Worm (Caenorhabditis elegans) whole organism, L2 larva: ENCODE measurements around the gene cest-35.2.

Experiments used
- C34F6.9 ChIP-seq: fragments of 150-350 bp; optimal IDR thresholded peaks from 2 replicates; lab custom pipeline; 2014; ENCODE audit warnings: missing biosample characterization, missing genetic modification characterization
- R02D3.7 ChIP-seq: fragments of 150-350 bp; optimal IDR thresholded peaks from 2 replicates; lab custom pipeline; 2014; ENCODE audit warnings: missing biosample characterization, missing genetic modification characterization
- ZK546.5 ChIP-seq: sonication (generic microtip); optimal IDR thresholded peaks from 2 replicates; lab custom pipeline; 2017; ENCODE audit warnings: missing biosample characterization, missing genetic modification characterization
- ama-1 ChIP-seq: fragments of 150-350 bp; optimal IDR thresholded peaks from 2 replicates; lab custom pipeline; 2018; ENCODE audit warnings: inconsistent platforms
- ceh-16 ChIP-seq: fragments of 150-350 bp; optimal IDR thresholded peaks from 2 replicates; lab custom pipeline; 2014; ENCODE audit warnings: missing biosample characterization, missing genetic modification characterization
- ceh-82 ChIP-seq: fragments of 150-350 bp; optimal IDR thresholded peaks from 2 replicates; lab custom pipeline; 2014; ENCODE audit warnings: missing biosample characterization, missing genetic modification characterization
- crh-2 ChIP-seq: sonication (generic microtip); optimal IDR thresholded peaks from 2 replicates; lab custom pipeline; 2017; ENCODE audit warnings: missing biosample characterization, missing genetic modification characterization
- dmd-4 ChIP-seq: sonication (generic microtip); optimal IDR thresholded peaks from 2 replicates; lab custom pipeline; 2017; ENCODE audit warnings: missing biosample characterization, missing genetic modification characterization
- elt-1 ChIP-seq: fragments of 150-350 bp; optimal IDR thresholded peaks from 2 replicates; lab custom pipeline; 2014; ENCODE audit warnings: missing biosample characterization, missing genetic modification characterization
- elt-3 ChIP-seq: sonication (generic microtip); optimal IDR thresholded peaks from 2 replicates; lab custom pipeline; 2017; ENCODE audit warnings: missing biosample characterization, missing genetic modification characterization
- fos-1 ChIP-seq: fragments of 150-350 bp; optimal IDR thresholded peaks from 2 replicates; lab custom pipeline; 2014; ENCODE audit warnings: missing biosample characterization, missing genetic modification characterization
- gmeb-1 ChIP-seq: fragments of 150-350 bp; optimal IDR thresholded peaks from 2 replicates; lab custom pipeline; 2014; ENCODE audit warnings: missing biosample characterization, missing genetic modification characterization
- lin-11 ChIP-seq: fragments of 150-350 bp; sonication (generic microtip); optimal IDR thresholded peaks from 2 replicates; lab custom pipeline; 2014; ENCODE audit warnings: missing biosample characterization, missing genetic modification characterization, inconsistent platforms, mixed read lengths
- lin-13 ChIP-seq: fragments of 150-350 bp; optimal IDR thresholded peaks from 2 replicates; lab custom pipeline; 2014; ENCODE audit warnings: missing biosample characterization, missing genetic modification reagents, missing genetic modification characterization
- lin-39 ChIP-seq: fragments of 150-350 bp; optimal IDR thresholded peaks from 2 replicates; lab custom pipeline; 2014; ENCODE audit warnings: missing biosample characterization, missing genetic modification reagents, missing genetic modification characterization
- lsy-2 ChIP-seq, 2 experiments: fragments of 150-350 bp in 1 of 2; sonication (generic microtip) in 1 of 2; optimal IDR thresholded peaks; 2 replicates each; lab custom pipeline; 2014 to 2017; ENCODE audit warnings: missing biosample characterization in 2 of 2, missing genetic modification characterization in 2 of 2
- mab-5 ChIP-seq: fragments of 150-350 bp; optimal IDR thresholded peaks from 2 replicates; lab custom pipeline; 2014; ENCODE audit warnings: missing biosample characterization, missing genetic modification characterization
- mdl-1 ChIP-seq, 2 experiments: fragments of 150-350 bp in 1 of 2; sonication (generic microtip) in 1 of 2; optimal IDR thresholded peaks; 2 replicates each; lab custom pipeline; 2017; ENCODE audit warnings: missing biosample characterization in 2 of 2, missing genetic modification characterization in 2 of 2
- nhr-11 ChIP-seq: fragments of 150-350 bp; optimal IDR thresholded peaks from 2 replicates; lab custom pipeline; 2014; ENCODE audit warnings: missing biosample characterization, missing genetic modification characterization
- nhr-129 ChIP-seq: fragments of 150-350 bp; optimal IDR thresholded peaks from 2 replicates; lab custom pipeline; 2014; ENCODE audit warnings: missing biosample characterization, missing genetic modification characterization
- nhr-21 ChIP-seq: fragments of 150-350 bp; optimal IDR thresholded peaks from 2 replicates; lab custom pipeline; 2014; ENCODE audit warnings: missing biosample characterization, missing genetic modification characterization
- nhr-23 ChIP-seq: fragments of 150-350 bp; optimal IDR thresholded peaks from 2 replicates; lab custom pipeline; 2014; ENCODE audit warnings: missing biosample characterization, missing genetic modification reagents, missing genetic modification characterization
- nhr-237 ChIP-seq: fragments of 150-350 bp; optimal IDR thresholded peaks from 2 replicates; lab custom pipeline; 2014; ENCODE audit warnings: missing biosample characterization, missing genetic modification characterization
- nhr-25 ChIP-seq: fragments of 150-350 bp; sonication (generic microtip); optimal IDR thresholded peaks from 3 replicates; lab custom pipeline; 2014; ENCODE audit warnings: missing biosample characterization, missing genetic modification characterization
- nhr-6 ChIP-seq: fragments of 150-350 bp; optimal IDR thresholded peaks from 2 replicates; lab custom pipeline; 2014; ENCODE audit warnings: missing biosample characterization, missing genetic modification characterization
- nhr-77 ChIP-seq: fragments of 150-350 bp; optimal IDR thresholded peaks from 2 replicates; lab custom pipeline; 2014; ENCODE audit warnings: missing biosample characterization, missing genetic modification characterization
- peb-1 ChIP-seq: fragments of 150-350 bp; optimal IDR thresholded peaks from 2 replicates; lab custom pipeline; 2014; ENCODE audit warnings: missing biosample characterization, missing genetic modification characterization
- sem-4 ChIP-seq: fragments of 150-350 bp; optimal IDR thresholded peaks from 2 replicates; lab custom pipeline; 2014; ENCODE audit warnings: missing biosample characterization, missing genetic modification reagents, missing genetic modification characterization
- skn-1 ChIP-seq: sonication (generic microtip); optimal IDR thresholded peaks from 2 replicates; lab custom pipeline; 2017; ENCODE audit warnings: missing biosample characterization, missing genetic modification characterization
- sma-3 ChIP-seq: sonication (generic microtip); optimal IDR thresholded peaks from 2 replicates; lab custom pipeline; 2016; ENCODE audit warnings: missing genetic modification reagents, missing genetic modification characterization, missing compliant biosample characterization
- sma-9 ChIP-seq, 2 experiments: fragments of 150-350 bp in 1 of 2; sonication (generic microtip) in 1 of 2; optimal IDR thresholded peaks; 2 replicates each; lab custom pipeline; 2014 to 2016; ENCODE audit warnings: missing genetic modification characterization in 2 of 2, mild to moderate bottlenecking in 1 of 2, missing biosample characterization in 1 of 2, missing compliant biosample characterization in 1 of 2, missing genetic modification reagents in 1 of 2, moderate library complexity in 1 of 2
- snpc-4 ChIP-seq: fragments of 150-350 bp; optimal IDR thresholded peaks from 2 replicates; lab custom pipeline; 2014; ENCODE audit warnings: missing biosample characterization, missing genetic modification characterization
- unc-39 ChIP-seq: fragments of 150-350 bp; optimal IDR thresholded peaks from 2 replicates; lab custom pipeline; 2014; ENCODE audit warnings: missing biosample characterization, missing genetic modification characterization
- unc-55 ChIP-seq: fragments of 150-350 bp; sonication (generic microtip); optimal IDR thresholded peaks from 3 replicates; lab custom pipeline; 2014; ENCODE audit warnings: missing biosample characterization, missing genetic modification reagents, missing genetic modification characterization
- zag-1 ChIP-seq: fragments of 150-350 bp; optimal IDR thresholded peaks from 2 replicates; lab custom pipeline; 2014; ENCODE audit warnings: missing biosample characterization, missing genetic modification characterization
- ztf-1 ChIP-seq: fragments of 200-800 bp; sonication (Bioruptor generic); conservative IDR thresholded peaks from 2 replicates; pipeline ENCODE4 v1.3.6; 2022; ENCODE audit warnings: missing genetic modification characterization, missing compliant biosample characterization
- ztf-11 ChIP-seq: sonication (generic microtip); optimal IDR thresholded peaks from 2 replicates; lab custom pipeline; 2017; ENCODE audit warnings: missing biosample characterization, missing genetic modification characterization
- ztf-4 ChIP-seq: fragments of 150-350 bp; optimal IDR thresholded peaks from 2 replicates; lab custom pipeline; 2014; ENCODE audit warnings: missing biosample characterization, missing genetic modification characterization

cest-35.2 gene

ce11 chrV:5252016-5252415 is 15.0 kb upstream of the cest-35.2 start, which contains the start of gene srt-68:
Gene srt-68, minus strand, starts transcription at chrV:5252116.
- TF ChIP-seq dmd-4 (tag; lab: Kevin White, UChicago) = no peak
- no peak for TF ChIP-seq crh-2
- no peak for TF ChIP-seq nhr-21 (tag; lab: Kevin White, UChicago)
- TF ChIP-seq ceh-16 (tag; lab: Kevin White, UChicago) = no peak
- TF ChIP-seq sma-9 (GFP tag; optimal IDR thresholded peaks at IDR 0.05; lab: Kevin White, UChicago) = no peak
- TF ChIP-seq sma-9 (tag; optimal IDR thresholded peaks at IDR 0.05; lab: Kevin White, UChicago) = no peak
- no peak for TF ChIP-seq fos-1 (tag; lab: Kevin White, UChicago)
- TF ChIP-seq unc-55 = no peak
- TF ChIP-seq nhr-25 (tag; lab: Kevin White, UChicago) = no peak
- no peak for TF ChIP-seq elt-3
- TF ChIP-seq ztf-4 (tag; lab: Kevin White, UChicago) = no peak
- no peak for TF ChIP-seq unc-39 (tag; lab: Kevin White, UChicago)
- no peak for TF ChIP-seq skn-1 (tag; lab: Kevin White, UChicago)
- TF ChIP-seq peb-1 (tag; lab: Kevin White, UChicago) = no peak
- no peak for TF ChIP-seq snpc-4 (tag; lab: Kevin White, UChicago)
- TF ChIP-seq zag-1 = no peak
- no peak for TF ChIP-seq mdl-1 (tag; optimal IDR thresholded peaks at IDR 0.05; lab: Kevin White, UChicago)
- no peak for TF ChIP-seq nhr-23 (tag; lab: Kevin White, UChicago)
- no peak for TF ChIP-seq nhr-6 (tag; lab: Kevin White, UChicago)

- TF ChIP-seq ama-1 (lab: Kevin White, UChicago) = no peak
- TF ChIP-seq unc-55 = no peak
- TF ChIP-seq ztf-1 (GFP tag; lab: Robert Waterston, UW) = no peak
- TF ChIP-seq sem-4 (tag; lab: Kevin White, UChicago) = no peak
- TF ChIP-seq nhr-77 (tag; lab: Kevin White, UChicago) = no peak
- no peak for TF ChIP-seq nhr-11
- no peak for TF ChIP-seq sma-9 (GFP tag; optimal IDR thresholded peaks at IDR 0.05; lab: Kevin White, UChicago)
- TF ChIP-seq sma-9 (tag; optimal IDR thresholded peaks at IDR 0.05; lab: Kevin White, UChicago) = no peak
- TF ChIP-seq ztf-4 (tag; lab: Kevin White, UChicago) = no peak
- TF ChIP-seq nhr-6 (tag; lab: Kevin White, UChicago) = no peak
- no peak for TF ChIP-seq nhr-23 (tag; lab: Kevin White, UChicago)
- no peak for TF ChIP-seq nhr-25 (tag; lab: Kevin White, UChicago)
- TF ChIP-seq lin-39 (tag; lab: Kevin White, UChicago) = no peak
- TF ChIP-seq dmd-4 (tag; lab: Kevin White, UChicago) = no peak
- TF ChIP-seq lin-11 (tag; lab: Kevin White, UChicago) = no peak
- no peak for TF ChIP-seq ceh-82
Observed at ce11 chrV:5243036-5243435, 6.0 kb upstream of the cest-35.2 start, which contains the start of gene cest-35.1. Gene cest-35.1, minus strand, starts transcription at chrV:5243136.

- no peak for TF ChIP-seq mab-5 (tag; lab: Kevin White, UChicago)
- no peak for TF ChIP-seq ama-1 (lab: Kevin White, UChicago)
- TF ChIP-seq gmeb-1 (tag; lab: Kevin White, UChicago) = no peak
- TF ChIP-seq unc-39 (tag; lab: Kevin White, UChicago) = no peak
- TF ChIP-seq ZK546.5 (tag; lab: Kevin White, UChicago) = no peak
- TF ChIP-seq nhr-237 (tag; lab: Kevin White, UChicago) = no peak
- TF ChIP-seq lin-39 (tag; lab: Kevin White, UChicago) = no peak
- no peak for TF ChIP-seq lin-11 (tag; lab: Kevin White, UChicago)
- TF ChIP-seq lin-13 (GFP tag; lab: Kevin White, UChicago) = no peak
- TF ChIP-seq mdl-1 (tag; optimal IDR thresholded peaks at IDR 0.05; lab: Kevin White, UChicago) = no peak
- TF ChIP-seq ztf-11 (tag; lab: Kevin White, UChicago) = no peak
- TF ChIP-seq elt-1 (tag; lab: Kevin White, UChicago) = no peak
- TF ChIP-seq sma-3 (GFP tag; lab: Kevin White, UChicago) = no peak
- no peak for TF ChIP-seq sma-9 (GFP tag; optimal IDR thresholded peaks at IDR 0.05; lab: Kevin White, UChicago)
- no peak for TF ChIP-seq sma-9 (tag; optimal IDR thresholded peaks at IDR 0.05; lab: Kevin White, UChicago)
- no peak for TF ChIP-seq unc-55
- TF ChIP-seq nhr-129 (tag; lab: Kevin White, UChicago) = no peak
- no peak for TF ChIP-seq R02D3.7 (tag; lab: Kevin White, UChicago)
- no peak for TF ChIP-seq nhr-6 (tag; lab: Kevin White, UChicago)
- TF ChIP-seq, all 48 proteins: peak for 0
Observed at ce11 chrV:5239903-5240302, 2.9 kb upstream of the cest-35.2 start, which contains the start of gene B0238.15. Gene B0238.15, plus strand, starts transcription at chrV:5240203.

ce11 chrV:5239404-5239803 is 2.4 kb upstream of the cest-35.2 start, which contains the start of gene C52A10.3:
Gene C52A10.3, minus strand, starts transcription at chrV:5239504.
- TF ChIP-seq C34F6.9 (tag; lab: Kevin White, UChicago) (no peak), unc-55 (no peak), sma-9 (GFP tag; optimal IDR thresholded peaks at IDR 0.05; lab: Kevin White, UChicago) (no peak), sma-9 (tag; optimal IDR thresholded peaks at IDR 0.05; lab: Kevin White, UChicago) (no peak), ztf-1 (GFP tag; lab: Robert Waterston, UW) (no peak), ZK546.5 (tag; lab: Kevin White, UChicago) (no peak), elt-3 (no peak), lin-11 (tag; lab: Kevin White, UChicago) (no peak), lsy-2 (tag; optimal IDR thresholded peaks at IDR 0.05; lab: Kevin White, UChicago) (no peak)
